Worm (Caenorhabditis elegans) whole organism, L1 larva: ENCODE data around the gene hal-3.

Experiments
- C04F5.9 ChIP-seq: sonication (generic microtip); optimal IDR thresholded peaks from 2 replicates; lab custom pipeline; 2016; ENCODE audit warnings: missing genetic modification characterization, missing compliant biosample characterization
- C16A3.4 ChIP-seq: fragments of 150-350 bp; optimal IDR thresholded peaks from 2 replicates; lab custom pipeline; 2014; ENCODE audit warnings: missing biosample characterization, missing genetic modification characterization
- C34B4.2 ChIP-seq: sonication (generic microtip); optimal IDR thresholded peaks from 2 replicates; lab custom pipeline; 2017; ENCODE audit warnings: mild to moderate bottlenecking, missing genetic modification characterization, missing compliant biosample characterization
- F16B12.6 ChIP-seq: fragments of 150-350 bp; optimal IDR thresholded peaks from 2 replicates; lab custom pipeline; 2014; ENCODE audit warnings: missing biosample characterization, missing genetic modification characterization
- Y116A8C.19 ChIP-seq: sonication (generic microtip); optimal IDR thresholded peaks from 2 replicates; lab custom pipeline; 2016; ENCODE audit warnings: missing compliant biosample characterization, missing genetic modification characterization, borderline replicate concordance
- aly-2 ChIP-seq: fragments of 150-350 bp; optimal IDR thresholded peaks from 2 replicates; lab custom pipeline; 2014; ENCODE audit warnings: missing biosample characterization, missing genetic modification characterization
- blmp-1 ChIP-seq: fragments of 150-350 bp; optimal IDR thresholded peaks from 2 replicates; lab custom pipeline; 2014; ENCODE audit warnings: missing biosample characterization, missing genetic modification characterization
- ces-1 ChIP-seq: fragments of 150-350 bp; optimal IDR thresholded peaks from 2 replicates; lab custom pipeline; 2014; ENCODE audit warnings: missing biosample characterization, missing genetic modification reagents, missing genetic modification characterization
- efl-1 ChIP-seq, 4 experiments: fragments of 150-350 bp; optimal IDR thresholded peaks in 3 of 4; peaks in 1 of 4; 1 replicate in 1 of 4; 2 replicates in 3 of 4; lab custom pipeline; 2014; ENCODE audit warnings: missing biosample characterization in 2 of 4, missing genetic modification characterization in 2 of 4, missing genetic modification reagents in 2 of 4
- efl-3 ChIP-seq: fragments of 200-800 bp; sonication (Bioruptor generic); optimal IDR thresholded peaks from 2 replicates; lab custom pipeline; 2018; ENCODE audit warnings: mild to moderate bottlenecking, missing genetic modification characterization, missing compliant biosample characterization
- egl-27 ChIP-seq, 2 experiments: fragments of 150-350 bp in 1 of 2; sonication (generic microtip); optimal IDR thresholded peaks; 3 replicates each; lab custom pipeline; 2017 to 2018; ENCODE audit warnings: missing biosample characterization in 2 of 2, missing genetic modification characterization in 2 of 2, missing genetic modification reagents in 2 of 2
- elt-2 ChIP-seq: sonication (generic microtip); optimal IDR thresholded peaks from 2 replicates; lab custom pipeline; 2016; ENCODE audit warnings: missing genetic modification characterization, mild to moderate bottlenecking, inconsistent platforms, missing compliant biosample characterization, missing genetic modification reagents
- elt-3 ChIP-seq, 6 experiments: fragments of 150-350 bp in 1 of 6; sonication (generic microtip); optimal IDR thresholded peaks; 2 replicates each; lab custom pipeline; 2017 to 2018; ENCODE audit warnings: missing biosample characterization in 6 of 6, missing genetic modification characterization in 6 of 6, inconsistent platforms in 1 of 6
- fkh-8 ChIP-seq: sonication (generic microtip); optimal IDR thresholded peaks from 2 replicates; lab custom pipeline; 2016; ENCODE audit warnings: mild to moderate bottlenecking, missing genetic modification characterization, missing compliant biosample characterization
- hpl-2 ChIP-seq: fragments of 150-350 bp; optimal IDR thresholded peaks from 2 replicates; lab custom pipeline; 2014; ENCODE audit warnings: missing biosample characterization, missing genetic modification reagents, missing genetic modification characterization
- lin-14 ChIP-seq: fragments of 200-800 bp; sonication (Bioruptor generic); optimal IDR thresholded peaks from 2 replicates; lab custom pipeline; 2018; ENCODE audit warnings: mild to moderate bottlenecking, missing genetic modification characterization, moderate library complexity, missing compliant biosample characterization
- lin-39 ChIP-seq: fragments of 150-350 bp; optimal IDR thresholded peaks from 2 replicates; lab custom pipeline; 2014; ENCODE audit warnings: missing biosample characterization, missing genetic modification reagents, missing genetic modification characterization
- lsy-2 ChIP-seq, 2 experiments: fragments of 150-350 bp; optimal IDR thresholded peaks; 2 replicates each; lab custom pipeline; 2014; ENCODE audit warnings: missing biosample characterization in 2 of 2, missing genetic modification characterization in 2 of 2
- mef-2 ChIP-seq: fragments of 150-350 bp; optimal IDR thresholded peaks from 2 replicates; lab custom pipeline; 2014; ENCODE audit warnings: missing biosample characterization, missing genetic modification characterization
- mep-1 ChIP-seq: fragments of 150-350 bp; optimal IDR thresholded peaks from 2 replicates; lab custom pipeline; 2014; ENCODE audit warnings: missing biosample characterization, missing genetic modification characterization
- nhr-12 ChIP-seq: sonication (generic microtip); optimal IDR thresholded peaks from 2 replicates; lab custom pipeline; 2017; ENCODE audit warnings: missing biosample characterization, missing genetic modification characterization
- nhr-19 ChIP-seq: fragments of 200-800 bp; sonication (Bioruptor generic); conservative IDR thresholded peaks from 2 replicates; pipeline ENCODE4 v1.3.6; 2022; ENCODE audit warnings: missing genetic modification characterization, missing compliant biosample characterization
- nhr-20 ChIP-seq: sonication (generic microtip); optimal IDR thresholded peaks from 2 replicates; lab custom pipeline; 2016; ENCODE audit warnings: mild to moderate bottlenecking, missing genetic modification characterization, missing compliant biosample characterization
- nhr-71 ChIP-seq: sonication (generic microtip); optimal IDR thresholded peaks from 2 replicates; lab custom pipeline; 2016; ENCODE audit warnings: mild to moderate bottlenecking, missing genetic modification characterization, moderate library complexity, missing compliant biosample characterization
- nhr-76 ChIP-seq: sonication (generic microtip); optimal IDR thresholded peaks from 2 replicates; lab custom pipeline; 2017; ENCODE audit warnings: missing biosample characterization, missing genetic modification characterization
- nhr-84 ChIP-seq: sonication (generic microtip); optimal IDR thresholded peaks from 2 replicates; lab custom pipeline; 2017; ENCODE audit warnings: missing biosample characterization, missing genetic modification characterization
- nhr-85 ChIP-seq: sonication (generic microtip); peaks from one replicate; lab custom pipeline; 2016; ENCODE audit warnings: missing genetic modification characterization, inconsistent platforms, missing compliant biosample characterization
- nhr-90 ChIP-seq: sonication (generic microtip); optimal IDR thresholded peaks from 2 replicates; lab custom pipeline; 2016; ENCODE audit warnings: mild to moderate bottlenecking, missing genetic modification characterization, missing compliant biosample characterization; ENCODE audit not compliant: poor library complexity
- pag-3 ChIP-seq: sonication (generic microtip); optimal IDR thresholded peaks from 2 replicates; lab custom pipeline; 2017; ENCODE audit warnings: missing genetic modification characterization, mild to moderate bottlenecking, missing compliant biosample characterization, antibody characterized with exemption, borderline replicate concordance; ENCODE audit not compliant: insufficient read depth
- pax-3 ChIP-seq: fragments of 200-800 bp; sonication (Bioruptor generic); optimal IDR thresholded peaks from 2 replicates; lab custom pipeline; 2018; ENCODE audit warnings: mild to moderate bottlenecking, missing genetic modification characterization, moderate library complexity, missing compliant biosample characterization
- pqm-1 ChIP-seq: sonication (generic microtip); optimal IDR thresholded peaks from 3 replicates; lab custom pipeline; 2017; ENCODE audit warnings: missing biosample characterization, missing genetic modification characterization
- skn-1 ChIP-seq: fragments of 150-350 bp; optimal IDR thresholded peaks from 2 replicates; lab custom pipeline; 2014; ENCODE audit warnings: missing biosample characterization, missing genetic modification characterization
- snpc-4 ChIP-seq: fragments of 150-350 bp; optimal IDR thresholded peaks from 2 replicates; lab custom pipeline; 2014; ENCODE audit warnings: missing biosample characterization, missing genetic modification characterization
- snu-23 ChIP-seq: sonication (generic microtip); optimal IDR thresholded peaks from 2 replicates; lab custom pipeline; 2016; ENCODE audit warnings: missing genetic modification characterization, missing compliant biosample characterization
- sox-4 ChIP-seq: sonication (generic microtip); optimal IDR thresholded peaks from 2 replicates; lab custom pipeline; 2016; ENCODE audit warnings: missing genetic modification characterization, missing compliant biosample characterization
- sptf-1 ChIP-seq: fragments of 150-350 bp; optimal IDR thresholded peaks from 2 replicates; lab custom pipeline; 2014; ENCODE audit warnings: missing biosample characterization, missing genetic modification characterization
- tbx-2 ChIP-seq: sonication (generic microtip); optimal IDR thresholded peaks from 2 replicates; lab custom pipeline; 2016; ENCODE audit warnings: missing genetic modification characterization, missing compliant biosample characterization
- unc-130 ChIP-seq: fragments of 150-350 bp; optimal IDR thresholded peaks from 2 replicates; lab custom pipeline; 2017; ENCODE audit warnings: missing biosample characterization, missing genetic modification characterization, inconsistent platforms
- unc-30 ChIP-seq: sonication (generic microtip); optimal IDR thresholded peaks from 2 replicates; lab custom pipeline; 2017; ENCODE audit warnings: missing biosample characterization, missing genetic modification characterization
- unc-62 ChIP-seq: fragments of 150-350 bp; optimal IDR thresholded peaks from 2 replicates; lab custom pipeline; 2014; ENCODE audit warnings: missing biosample characterization, missing genetic modification reagents, missing genetic modification characterization
- unc-86 ChIP-seq: sonication (generic microtip); optimal IDR thresholded peaks from 2 replicates; lab custom pipeline; 2016; ENCODE audit warnings: missing genetic modification characterization, missing compliant biosample characterization
- vab-15 ChIP-seq: sonication (generic microtip); optimal IDR thresholded peaks from 2 replicates; lab custom pipeline; 2017; ENCODE audit warnings: missing genotype, mild to moderate bottlenecking, missing genetic modification characterization, missing compliant biosample characterization
- zip-4 ChIP-seq: fragments of 200-800 bp; sonication (Bioruptor generic); optimal IDR thresholded peaks from 2 replicates; lab custom pipeline; 2018; ENCODE audit warnings: mild to moderate bottlenecking, missing genetic modification characterization, moderate library complexity, missing compliant biosample characterization
- ztf-11 ChIP-seq, 2 experiments: sonication (generic microtip); optimal IDR thresholded peaks; 2 replicates each; lab custom pipeline; 2016 to 2017; ENCODE audit warnings: missing genetic modification characterization in 2 of 2, missing biosample characterization in 1 of 2, missing compliant biosample characterization in 1 of 2

hal-3 gene

ce11 chrII:9603419-9603818 is 13.5 kb downstream of the hal-3 start (continued):
- TF ChIP-seq Y116A8C.19 (no peak), zip-4 (GFP tag; lab: Kevin White, UChicago) (peak; percentile 74), elt-2 (tag; lab: Kevin White, UChicago) (peak; percentile 84), lin-39 (tag; lab: Kevin White, UChicago) (peak; percentile 81), sptf-1 (tag; lab: Kevin White, UChicago) (no peak), sox-4 (tag; lab: Kevin White, UChicago) (peak; percentile 72), C16A3.4 (tag; lab: Kevin White, UChicago) (peak; percentile 97), nhr-90 (tag; lab: Kevin White, UChicago) (peak; percentile 95)
- TF ChIP-seq, all 84 proteins: peak for 63

- TF ChIP-seq unc-130 (tag; lab: Kevin White, UChicago) (no peak), unc-62 (GFP tag; lab: Kevin White, UChicago) (no peak), hpl-2 (GFP tag; lab: Kevin White, UChicago) (no peak), C04F5.9 (no peak), C34B4.2 (tag; lab: Kevin White, UChicago) (no peak), skn-1 (no peak), unc-30 (no peak), nhr-12 (tag; lab: Kevin White, UChicago) (no peak), elt-3 (tag; optimal IDR thresholded peaks at IDR 0.05; lab: Kevin White, UChicago) (no peak), elt-2 (tag; lab: Kevin White, UChicago) (no peak), nhr-20 (peak; percentile 55), ces-1 (GFP tag; lab: Kevin White, UChicago) (no peak), lsy-2 (tag; optimal IDR thresholded peaks at IDR 0.05; lab: Kevin White, UChicago) (no peak), lin-14 (peak; percentile 5), zip-4 (GFP tag; lab: Kevin White, UChicago) (no peak), egl-27 (tag; optimal IDR thresholded peaks at IDR 0.05; lab: Kevin White, UChicago) (no peak), ztf-11 (tag; optimal IDR thresholded peaks at IDR 0.05; lab: Kevin White, UChicago) (no peak), nhr-85 (tag; lab: Kevin White, UChicago) (peak; percentile 70), lin-39 (tag; lab: Kevin White, UChicago) (no peak), nhr-84 (tag; lab: Kevin White, UChicago) (no peak), nhr-19 (GFP tag; lab: Robert Waterston, UW) (peak; percentile 56), sox-4 (tag; lab: Kevin White, UChicago) (no peak), pax-3 (tag; lab: Kevin White, UChicago) (no peak), blmp-1 (tag; lab: Kevin White, UChicago) (peak; percentile 76), pag-3 (no peak), snpc-4 (tag; lab: Kevin White, UChicago) (no peak), nhr-76 (tag; lab: Kevin White, UChicago) (no peak), aly-2 (tag; lab: Kevin White, UChicago) (no peak), vab-15 (no peak), nhr-71 (tag; lab: Kevin White, UChicago) (peak; percentile 45), efl-1 (optimal IDR thresholded peaks at IDR 0.05; lab: Kevin White, UChicago) (no peak), efl-1 (GFP tag; optimal IDR thresholded peaks at IDR 0.05 in 1 of 2; lab: Kevin White, UChicago) (peak in 1 of 2 experiments; percentile 50), pqm-1 (tag; lab: Kevin White, UChicago) (no peak), F16B12.6 (no peak), nhr-90 (tag; lab: Kevin White, UChicago) (no peak), unc-86 (tag; lab: Kevin White, UChicago) (no peak), efl-3 (no peak), snu-23 (GFP tag; lab: Kevin White, UChicago) (peak; percentile 25), tbx-2 (no peak), fkh-8 (tag; lab: Kevin White, UChicago) (no peak), mef-2 (tag; lab: Kevin White, UChicago) (no peak), mep-1 (tag; lab: Kevin White, UChicago) (no peak)
These were observed 14.4 kb downstream of the hal-3 start for ce11 chrII:9602566-9602965.
